Worm (Caenorhabditis elegans) whole organism, mixed stage, embryonic: ENCODE measurements around the gene lips-8.

Experiments used
- blmp-1 ChIP-seq: fragments of 150-350 bp; optimal IDR thresholded peaks from 2 replicates; lab custom pipeline; 2014; ENCODE audit warnings: missing biosample characterization, missing genetic modification characterization
- lin-13 ChIP-seq: fragments of 150-350 bp; optimal IDR thresholded peaks from 2 replicates; lab custom pipeline; 2014; ENCODE audit warnings: missing biosample characterization, missing genetic modification characterization
- lsy-2 ChIP-seq: fragments of 150-350 bp; optimal IDR thresholded peaks from 2 replicates; lab custom pipeline; 2014; ENCODE audit warnings: missing biosample characterization, missing genetic modification characterization
- mep-1 ChIP-seq: fragments of 150-350 bp; optimal IDR thresholded peaks from 2 replicates; lab custom pipeline; 2017; ENCODE audit warnings: missing biosample characterization, missing genetic modification reagents, missing genetic modification characterization, inconsistent platforms
- nhr-2 ChIP-seq: fragments of 150-350 bp; optimal IDR thresholded peaks from 2 replicates; lab custom pipeline; 2014; ENCODE audit warnings: missing biosample characterization, missing genetic modification characterization
- nhr-28 ChIP-seq: fragments of 150-350 bp; optimal IDR thresholded peaks from 2 replicates; lab custom pipeline; 2014; ENCODE audit warnings: missing biosample characterization, missing genetic modification characterization
- pha-4 ChIP-seq: fragments of 150-350 bp; optimal IDR thresholded peaks from 2 replicates; lab custom pipeline; 2018; ENCODE audit warnings: missing biosample characterization, missing genetic modification reagents, missing genetic modification characterization
- snpc-4 ChIP-seq: fragments of 150-350 bp; optimal IDR thresholded peaks from 2 replicates; lab custom pipeline; 2014; ENCODE audit warnings: missing biosample characterization, missing genetic modification characterization
- sptf-1 ChIP-seq: sonication (generic microtip); optimal IDR thresholded peaks from 2 replicates; lab custom pipeline; 2017; ENCODE audit warnings: mild to moderate bottlenecking, missing genetic modification characterization, moderate library complexity, missing compliant biosample characterization
- ztf-11 ChIP-seq: fragments of 150-350 bp; optimal IDR thresholded peaks from 2 replicates; lab custom pipeline; 2014; ENCODE audit warnings: missing biosample characterization, missing genetic modification characterization

- no peak for TF ChIP-seq pha-4
- TF ChIP-seq nhr-28 (tag; lab: Kevin White, UChicago), result no peak
- no peak for TF ChIP-seq blmp-1 (tag; lab: Kevin White, UChicago)
- TF ChIP-seq mep-1, result no peak
- TF ChIP-seq lsy-2, result no peak
- no peak for TF ChIP-seq lin-13
- no peak for TF ChIP-seq nhr-2 (tag; lab: Kevin White, UChicago)
- TF ChIP-seq sptf-1 (tag; lab: Kevin White, UChicago), result no peak
- no peak for TF ChIP-seq snpc-4 (tag; lab: Kevin White, UChicago)
- no peak for TF ChIP-seq ztf-11 (tag; lab: Kevin White, UChicago)
Observed at ce11 chrX:14872817-14873469, 25.4 kb upstream of the lips-8 start, which contains the start of gene F31F6.3.
